Fruit fly (Drosophila melanogaster) whole organism, embryonic: ENCODE data around the gene Cpr65Ea.
A peak's percentile ranks its signal among the peaks of the same experiment; 100 is the strongest.

ENCODE experiments used
- Abd-B ChIP-seq: fragments of 200-800 bp; sonication (Bioruptor generic); optimal IDR thresholded peaks from 2 replicates; lab custom pipeline; 2018; ENCODE audit warnings: missing biosample characterization, mild to moderate bottlenecking, missing genetic modification characterization, moderate library complexity
- Awh ChIP-seq: fragments of 200-800 bp; sonication (Bioruptor generic); IDR thresholded peaks from 2 replicates; pipeline ENCODE4, ENCODE4 v1.3.6; 2022; ENCODE audit warnings: missing biosample characterization, missing genetic modification characterization
- CG10274 ChIP-seq: fragments of 200-800 bp; sonication (Bioruptor generic); optimal IDR thresholded peaks from 3 replicates; lab custom pipeline; 2017; ENCODE audit warnings: missing biosample characterization, mild to moderate bottlenecking, missing genetic modification characterization
- CG12299 ChIP-seq: fragments of 200-800 bp; sonication (Bioruptor generic); optimal IDR thresholded peaks from 2 replicates; lab custom pipeline; 2018; ENCODE audit warnings: missing biosample characterization, mild to moderate bottlenecking, missing genetic modification characterization
- CG12744 ChIP-seq: fragments of 200-800 bp; sonication (Bioruptor generic); optimal IDR thresholded peaks from 2 replicates; lab custom pipeline; 2016; ENCODE audit warnings: missing biosample characterization, missing genetic modification characterization
- CG17186 ChIP-seq: fragments of 200-800 bp; sonication (Bioruptor generic); optimal IDR thresholded peaks from 3 replicates; lab custom pipeline; 2017; ENCODE audit warnings: missing biosample characterization, missing genetic modification reagents, missing genetic modification characterization
- CG18011 ChIP-seq: fragments of 200-800 bp; sonication (Bioruptor generic); optimal IDR thresholded peaks from 2 replicates; lab custom pipeline; 2017; ENCODE audit warnings: missing biosample characterization, missing genetic modification characterization, mild to moderate bottlenecking, moderate library complexity, missing genotype
- CG31224 ChIP-seq: fragments of 200-800 bp; sonication (Bioruptor generic); IDR thresholded peaks from 2 replicates; pipeline ENCODE4 v1.3.6; 2022; ENCODE audit warnings: missing biosample characterization, missing genetic modification characterization
- CG4404 ChIP-seq: fragments of 200-800 bp; sonication (Bioruptor generic); IDR thresholded peaks from 2 replicates; pipeline ENCODE4 v1.3.6; 2022; ENCODE audit warnings: missing biosample characterization, missing genetic modification characterization
- CG4424 ChIP-seq: fragments of 200-800 bp; sonication (Bioruptor generic); optimal IDR thresholded peaks from 3 replicates; lab custom pipeline; 2016; ENCODE audit warnings: missing biosample characterization, missing genetic modification characterization
- CG4854 ChIP-seq: fragments of 200-800 bp; sonication (Bioruptor generic); optimal IDR thresholded peaks from 2 replicates; lab custom pipeline; 2016; ENCODE audit warnings: missing biosample characterization, missing genetic modification characterization, inconsistent platforms
- CG6683 ChIP-seq: fragments of 200-800 bp; sonication (Bioruptor generic); optimal IDR thresholded peaks from 2 replicates; lab custom pipeline; 2017; ENCODE audit warnings: missing biosample characterization, mild to moderate bottlenecking, missing genetic modification characterization, missing genetic modification reagents
- CG6765 ChIP-seq: fragments of 200-800 bp; sonication (Bioruptor generic); optimal IDR thresholded peaks from 3 replicates; lab custom pipeline; 2017; ENCODE audit warnings: missing biosample characterization, mild to moderate bottlenecking, missing genetic modification characterization
- CG7928 ChIP-seq: fragments of 200-800 bp; sonication (Bioruptor generic); optimal IDR thresholded peaks from 2 replicates; lab custom pipeline; 2017; ENCODE audit warnings: missing biosample characterization, mild to moderate bottlenecking, missing genetic modification characterization
- CG8281 ChIP-seq: fragments of 200-800 bp; sonication (Bioruptor generic); optimal IDR thresholded peaks from 2 replicates; lab custom pipeline; 2018; ENCODE audit warnings: missing biosample characterization, mild to moderate bottlenecking, missing genetic modification characterization, moderate library complexity
- CG8478 ChIP-seq: fragments of >200 bp; optimal IDR thresholded peaks from 2 replicates; lab custom pipeline; 2018
- Dbx ChIP-seq: fragments of 200-800 bp; sonication (Bioruptor generic); IDR thresholded peaks from 3 replicates; pipeline ENCODE4 v1.3.6; 2022; ENCODE audit warnings: missing biosample characterization, missing genetic modification characterization
- Dref ChIP-seq: fragments of 200-800 bp; sonication (Bioruptor generic); IDR thresholded peaks from 2 replicates; pipeline ENCODE4 v1.3.6; 2022; ENCODE audit warnings: missing biosample characterization, missing genetic modification characterization
- Fer3 ChIP-seq: fragments of 200-800 bp; sonication (Bioruptor generic); optimal IDR thresholded peaks from 2 replicates; lab custom pipeline; 2018; ENCODE audit warnings: missing biosample characterization, mild to moderate bottlenecking, missing genetic modification characterization, moderate library complexity
- Hmx ChIP-seq: fragments of 200-800 bp; sonication (Bioruptor generic); optimal IDR thresholded peaks from 2 replicates; lab custom pipeline; 2016; ENCODE audit warnings: missing biosample characterization, missing genetic modification characterization
- Kr ChIP-seq: fragments of 200-800 bp; sonication (Bioruptor generic); optimal IDR thresholded peaks from 2 replicates; lab custom pipeline; 2017; ENCODE audit warnings: missing biosample characterization, mild to moderate bottlenecking, missing genetic modification characterization
- Mad ChIP-seq: fragments of 200-800 bp; sonication (Bioruptor generic); optimal IDR thresholded peaks from 2 replicates; lab custom pipeline; 2016; ENCODE audit warnings: missing biosample characterization, missing genetic modification characterization
- Max ChIP-seq: fragments of 200-800 bp; sonication (Bioruptor generic); optimal IDR thresholded peaks from 2 replicates; lab custom pipeline; 2016; ENCODE audit warnings: missing biosample characterization, mild to moderate bottlenecking, missing genetic modification characterization
- Poxn ChIP-seq: fragments of 200-800 bp; sonication (Bioruptor generic); IDR thresholded peaks from 2 replicates; pipeline ENCODE4 v1.3.6; 2022; ENCODE audit warnings: missing biosample characterization, missing genetic modification characterization
- Ravus ChIP-seq: fragments of 200-800 bp; sonication (Bioruptor generic); IDR thresholded peaks from 2 replicates; pipeline ENCODE4 v1.3.6; 2022; ENCODE audit warnings: missing biosample characterization, missing genetic modification characterization
- Sry-β ChIP-seq: fragments of 200-800 bp; sonication (Bioruptor generic); optimal IDR thresholded peaks from 2 replicates; lab custom pipeline; 2018; ENCODE audit warnings: missing biosample characterization, mild to moderate bottlenecking, missing genetic modification characterization, moderate library complexity
- Trl ChIP-seq, 3 experiments: fragments of >200 bp in 2 of 3; fragments of 200-800 bp in 1 of 3; sonication (Bioruptor generic) in 1 of 3; optimal IDR thresholded peaks; 2 replicates in 1 of 3; 3 replicates in 2 of 3; lab custom pipeline; 2016 to 2017; ENCODE audit warnings: missing biosample characterization in 1 of 3, missing genetic modification characterization in 1 of 3
- Usf ChIP-seq: fragments of 200-800 bp; sonication (Bioruptor generic); optimal IDR thresholded peaks from 2 replicates; lab custom pipeline; 2017; ENCODE audit warnings: missing genotype, missing biosample characterization, missing genetic modification characterization
- aop ChIP-seq: fragments of 200-800 bp; sonication (Bioruptor generic); IDR thresholded peaks from 2 replicates; pipeline ENCODE4 v1.3.6; 2022; ENCODE audit warnings: missing biosample characterization, missing genetic modification characterization
- croc ChIP-seq: fragments of 200-800 bp; sonication (Bioruptor generic); conservative IDR thresholded peaks from 3 replicates; pipeline ENCODE4 v1.3.6; 2022; ENCODE audit warnings: missing biosample characterization, missing genetic modification characterization
- cwo ChIP-seq: fragments of 200-800 bp; sonication (Bioruptor generic); optimal IDR thresholded peaks from 3 replicates; lab custom pipeline; 2017; ENCODE audit warnings: missing biosample characterization, missing genetic modification characterization, mild to moderate bottlenecking, moderate library complexity, missing genetic modification reagents
- dimm ChIP-seq: fragments of 200-800 bp; sonication (Bioruptor generic); IDR thresholded peaks from 2 replicates; pipeline ENCODE4 v1.3.6; 2022; ENCODE audit warnings: missing biosample characterization, missing genetic modification characterization
- exex ChIP-seq: fragments of 200-800 bp; sonication (Bioruptor generic); optimal IDR thresholded peaks from 4 replicates; lab custom pipeline; 2018; ENCODE audit warnings: missing biosample characterization, mild to moderate bottlenecking, missing genetic modification characterization, moderate library complexity
- gcm2 ChIP-seq: fragments of 200-800 bp; sonication (Bioruptor generic); optimal IDR thresholded peaks from 2 replicates; lab custom pipeline; 2016; ENCODE audit warnings: missing biosample characterization, missing genetic modification characterization
- ken ChIP-seq: fragments of 200-800 bp; sonication (Bioruptor generic); IDR thresholded peaks from 3 replicates; pipeline ENCODE4 v1.3.6; 2022; ENCODE audit warnings: missing biosample characterization, missing genetic modification characterization
- klu ChIP-seq: fragments of 200-800 bp; sonication (Bioruptor generic); IDR thresholded peaks from 2 replicates; pipeline ENCODE4 v1.3.6; 2022; ENCODE audit warnings: missing biosample characterization, missing genetic modification characterization
- lab ChIP-seq: fragments of 200-800 bp; sonication (Bioruptor generic); optimal IDR thresholded peaks from 3 replicates; lab custom pipeline; 2017; ENCODE audit warnings: missing biosample characterization, missing genetic modification characterization, mild to moderate bottlenecking, moderate library complexity, missing genetic modification reagents
- mam ChIP-seq: fragments of 200-800 bp; sonication (Bioruptor generic); optimal IDR thresholded peaks from 3 replicates; lab custom pipeline; 2016; ENCODE audit warnings: missing biosample characterization, missing genetic modification characterization
- odd ChIP-seq: fragments of 200-800 bp; sonication (Bioruptor generic); optimal IDR thresholded peaks from 2 replicates; lab custom pipeline; 2017; ENCODE audit warnings: missing biosample characterization, mild to moderate bottlenecking, missing genetic modification characterization
- pb ChIP-seq: fragments of 200-800 bp; sonication (Bioruptor generic); optimal IDR thresholded peaks from 3 replicates; lab custom pipeline; 2016; ENCODE audit warnings: missing biosample characterization, missing genetic modification characterization
- ro ChIP-seq: fragments of 200-800 bp; sonication (Bioruptor generic); IDR thresholded peaks from 2 replicates; pipeline ENCODE4 v1.3.6; 2022; ENCODE audit warnings: missing biosample characterization, missing genetic modification characterization
- salm ChIP-seq: fragments of 200-800 bp; sonication (Bioruptor generic); optimal IDR thresholded peaks from 2 replicates; lab custom pipeline; 2018; ENCODE audit warnings: missing biosample characterization, mild to moderate bottlenecking, missing genetic modification characterization
- schlank ChIP-seq: fragments of 200-800 bp; sonication (Bioruptor generic); optimal IDR thresholded peaks from 2 replicates; lab custom pipeline; 2018; ENCODE audit warnings: missing biosample characterization, mild to moderate bottlenecking, missing genetic modification characterization
- ssp ChIP-seq: fragments of 200-800 bp; sonication (Bioruptor generic); IDR thresholded peaks from 2 replicates; pipeline ENCODE4 v1.3.6; 2022; ENCODE audit warnings: missing biosample characterization, missing genetic modification characterization
- sug ChIP-seq: fragments of 200-800 bp; optimal IDR thresholded peaks from 2 replicates; lab custom pipeline; 2019; ENCODE audit warnings: missing biosample characterization, mild to moderate bottlenecking, missing genetic modification characterization, moderate library complexity
- tx ChIP-seq: fragments of 200-800 bp; sonication (Bioruptor generic); optimal IDR thresholded peaks from 2 replicates; lab custom pipeline; 2016; ENCODE audit warnings: missing biosample characterization, missing genetic modification characterization
- usp ChIP-seq: fragments of >200 bp; optimal IDR thresholded peaks from 2 replicates; lab custom pipeline; 2017; ENCODE audit warnings: missing biosample characterization, missing genetic modification characterization
- z ChIP-seq: fragments of 200-800 bp; sonication (Bioruptor generic); IDR thresholded peaks from 3 replicates; pipeline ENCODE4 v1.3.6; 2022; ENCODE audit warnings: missing biosample characterization, missing genetic modification characterization

Gene Cpr65Ea

DNA sequence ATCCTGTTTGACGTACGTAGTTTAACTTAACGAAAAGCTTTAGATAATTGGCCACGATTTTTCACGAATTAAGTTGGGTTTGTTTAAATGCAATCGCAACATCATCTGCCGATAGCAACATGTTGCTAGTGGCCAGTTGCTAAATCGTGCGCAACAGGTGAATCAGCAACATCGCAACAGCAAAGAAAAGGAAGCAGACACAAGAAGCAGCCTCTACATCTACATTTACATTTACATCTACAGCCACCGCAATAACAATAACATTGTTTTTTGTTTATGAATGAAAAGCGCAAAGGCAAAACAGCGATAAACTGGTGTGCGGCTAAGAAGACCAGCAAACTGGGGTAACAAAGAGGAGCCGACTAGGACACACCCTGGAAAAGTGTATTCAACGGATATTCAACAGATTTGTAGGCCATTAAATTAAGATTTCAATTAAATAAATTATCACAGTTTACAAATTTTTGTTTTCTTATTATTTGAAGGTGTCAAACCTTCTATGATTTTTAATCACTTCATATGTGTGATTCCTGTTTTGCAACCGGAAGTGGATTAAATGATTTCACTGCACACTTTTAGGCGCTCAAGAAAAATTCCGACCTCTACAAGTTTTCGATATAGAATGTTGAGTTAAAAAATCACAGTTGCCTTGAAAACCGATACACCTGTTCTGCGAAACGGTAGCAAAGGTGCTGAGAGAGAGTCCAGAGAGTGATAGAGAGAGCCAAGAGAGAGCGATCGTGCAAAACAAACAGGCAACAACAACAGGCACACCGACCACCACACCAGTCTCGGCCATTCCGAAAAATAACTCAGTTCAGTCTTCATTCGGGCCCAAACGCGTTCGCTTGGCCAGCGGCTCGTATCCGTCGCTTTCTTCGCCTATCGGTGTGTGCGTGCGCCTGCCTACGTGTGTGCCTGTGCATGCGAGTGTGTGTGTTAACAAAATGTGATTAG, 47.6 kb upstream of the Cpr65Ea start, which contains the start of gene melt (continued):
- TF ChIP-seq gcm2 (GFP tag; lab: Kevin White, UChicago) (peak; percentile 66), CG4854 (GFP tag; lab: Kevin White, UChicago) (peak; percentile 82), Max (peak; percentile 91), Sry-β (GFP tag; lab: Kevin White, UChicago) (peak; percentile 14), Dbx (GFP tag; lab: Robert Waterston, UW) (peak; percentile 72), Dref (GFP tag; lab: Robert Waterston, UW) (0 out of 2 replicates have a peak, but pooled peaks have one; percentile 31), sug (tag; lab: Kevin White, UChicago) (peak; percentile 82), Fer3 (tag; lab: Kevin White, UChicago) (peak; percentile 73), Usf (GFP tag; lab: Kevin White, UChicago) (peak; percentile 86), odd (GFP tag; lab: Kevin White, UChicago) (peak; percentile 78), croc (GFP tag; lab: Robert Waterston, UW) (peak; percentile 62; the same call in 2 of the 3 replicates), Trl (optimal IDR thresholded peaks at IDR 0.05; lab: Kevin White, UChicago) (peak; percentile 92), Trl (GFP tag; optimal IDR thresholded peaks at IDR 0.05; lab: Kevin White, UChicago) (peak; percentile 88), dimm (GFP tag; lab: Robert Waterston, UW) (0 out of 2 replicates have a peak, but pooled peaks have one; percentile 25), exex (tag; lab: Kevin White, UChicago) (peak; percentile 38), ssp (peak; percentile 85), CG12744 (GFP tag; lab: Kevin White, UChicago) (peak; percentile 83), schlank (peak; percentile 37), pb (GFP tag; lab: Kevin White, UChicago) (peak; percentile 83), CG4424 (GFP tag; lab: Kevin White, UChicago) (peak; percentile 89), CG18011 (GFP tag; lab: Kevin White, UChicago) (peak; percentile 66), Poxn (GFP tag; lab: Robert Waterston, UW) (0 out of 2 replicates have a peak, but pooled peaks have one; percentile 56), Mad (GFP tag; lab: Kevin White, UChicago) (peak; percentile 82), z (peak; percentile 45; the same call in 1 of the 3 replicates), CG7928 (GFP tag; lab: Kevin White, UChicago) (peak; percentile 61), salm (tag; lab: Kevin White, UChicago) (peak; percentile 49), Kr (GFP tag; lab: Kevin White, UChicago) (no peak), CG12299 (tag; lab: Kevin White, UChicago) (peak; percentile 58), CG6765 (peak; percentile 58), mam (GFP tag; lab: Kevin White, UChicago) (peak; percentile 91), CG4404 (GFP tag; lab: Robert Waterston, UW) (peak; percentile 82), cwo (peak; percentile 79), tx (GFP tag; lab: Kevin White, UChicago) (peak; percentile 81), CG8478 (no peak), Awh (peak; percentile 39; the same call in 1 of the 2 replicates), ken (GFP tag; lab: Robert Waterston, UW) (peak; percentile 61; the same call in 2 of the 3 replicates), lab (peak; percentile 85), Abd-B (peak; percentile 78), CG8281 (tag; lab: Kevin White, UChicago) (peak; percentile 67), CG6683 (GFP tag; lab: Kevin White, UChicago) (peak; percentile 67), klu (peak; percentile 63; the same call in 1 of the 2 replicates), Ravus (GFP tag; lab: Robert Waterston, UW) (peak; percentile 44), aop (GFP tag; lab: Robert Waterston, UW) (no peak), CG10274 (GFP tag; lab: Kevin White, UChicago) (peak; percentile 82), CG17186 (GFP tag; lab: Kevin White, UChicago) (peak; percentile 5), CG31224 (GFP tag; lab: Robert Waterston, UW) (peak; percentile 76), Hmx (peak; percentile 81), ro (GFP tag; lab: Robert Waterston, UW) (peak; percentile 62; the same call in 1 of the 2 replicates), usp (GFP tag; lab: Kevin White, UChicago) (no peak)
